Worm (Caenorhabditis elegans) whole organism, midembryonic: Measurements from ENCODE around the gene F47G9.6.

Experiments used
- klf-2 ChIP-seq: fragments of 200-800 bp; sonication (Bioruptor generic); conservative IDR thresholded peaks from 2 replicates; pipeline ENCODE4 v1.3.6; 2022; ENCODE audit warnings: missing genetic modification reagents, missing genetic modification characterization, missing compliant biosample characterization
- ztf-23 ChIP-seq: fragments of 200-800 bp; sonication (Bioruptor generic); IDR thresholded peaks from 2 replicates; pipeline ENCODE4 v1.3.6; 2022; ENCODE audit warnings: missing genetic modification reagents, missing genetic modification characterization, missing compliant biosample characterization

DNA sequence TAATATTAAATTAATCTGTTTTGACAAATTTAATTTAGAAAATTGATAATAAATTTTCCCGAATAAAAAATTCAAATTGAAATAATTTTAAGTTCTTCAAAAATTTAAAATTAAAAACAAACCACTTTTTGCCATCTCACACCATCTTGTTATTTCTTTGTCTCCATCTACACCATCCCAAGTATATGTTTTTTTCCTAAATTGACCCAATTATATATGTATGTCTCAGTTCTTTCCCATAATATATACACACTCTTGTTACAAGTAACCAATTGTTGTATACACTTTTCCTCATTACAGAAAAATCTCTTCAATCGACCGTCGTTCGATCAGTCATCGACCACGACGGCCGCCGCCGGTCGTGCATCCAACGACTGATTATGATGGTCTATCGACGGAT, 46.9 kb upstream of the F47G9.6 start, which contains the start of gene gly-20:
- TF ChIP-seq klf-2 (GFP tag; lab: Robert Waterston, UW) (no peak), ztf-23 (GFP tag; lab: Robert Waterston, UW) (no peak)
